Fruit fly (Drosophila melanogaster): ENCODE data around the gene Rab11.

Rab11 gene

dm6 chr3R:21073141-21073540 lies 38.1 kb upstream of the Rab11 start, which contains the start of gene r-l (continued):
- no peak for TF ChIP-seq CG6254 (GFP tag; optimal IDR thresholded peaks at IDR 0.05)
- TF ChIP-seq sens-2 (GFP tag; IDR thresholded peaks at IDR 0.05): no peak
- TF ChIP-seq CG1602 (GFP tag; optimal IDR thresholded peaks at IDR 0.05): no peak
- no peak for TF ChIP-seq gsb (GFP tag; IDR thresholded peaks at IDR 0.05)
- no peak for TF ChIP-seq CG11093 (GFP tag; IDR thresholded peaks at IDR 0.05)
- no peak for TF ChIP-seq CG2129 (GFP tag; IDR thresholded peaks at IDR 0.05; ENCODE audit: partially characterized antibody)
- TF ChIP-seq sisA (GFP tag; IDR thresholded peaks at IDR 0.05): no peak
- TF ChIP-seq wdn (GFP tag; IDR thresholded peaks at IDR 0.05): no peak
- TF ChIP-seq prd (optimal IDR thresholded peaks at IDR 0.05): no peak
- no peak for TF ChIP-seq prd (GFP tag; IDR thresholded peaks at IDR 0.05)
- TF ChIP-seq CG14860 (GFP tag; IDR thresholded peaks at IDR 0.05; ENCODE audit: partially characterized antibody): no peak
- TF ChIP-seq Lim3 (GFP tag; IDR thresholded peaks at IDR 0.05): no peak
- no peak for TF ChIP-seq repo (GFP tag; optimal IDR thresholded peaks at IDR 0.05)
- TF ChIP-seq otp (GFP tag; IDR thresholded peaks at IDR 0.05): peak; percentile 26; the same call in 1 of the 3 replicates
- no peak for TF ChIP-seq bcd (GFP tag; optimal IDR thresholded peaks at IDR 0.05)
- no peak for TF ChIP-seq trh (GFP tag; optimal IDR thresholded peaks at IDR 0.05)
- no peak for TF ChIP-seq slbo (GFP tag; IDR thresholded peaks at IDR 0.05)
- no peak for TF ChIP-seq CG9609 (GFP tag; optimal IDR thresholded peaks at IDR 0.05)
- peak; percentile 40; the same call in 1 of the 2 replicates for TF ChIP-seq Bgb (GFP tag; IDR thresholded peaks at IDR 0.05; ENCODE audit: partially characterized antibody)
- no peak; the same call in 1 of the 2 replicates for TF ChIP-seq NFAT (GFP tag; IDR thresholded peaks at IDR 0.05)
- peak; percentile 39 for TF ChIP-seq Abd-B (GFP tag; optimal IDR thresholded peaks at IDR 0.05)
- TF ChIP-seq CG32772 (GFP tag; IDR thresholded peaks at IDR 0.05): no peak
- no peak for TF ChIP-seq pan (optimal IDR thresholded peaks at IDR 0.05)
- no peak for TF ChIP-seq pan (GFP tag; optimal IDR thresholded peaks at IDR 0.05 in 1 of 2, IDR thresholded peaks at IDR 0.05 in 1 of 2)
- TF ChIP-seq CG1792 (GFP tag; optimal IDR thresholded peaks at IDR 0.05): no peak
- TF ChIP-seq BEAF-32 (GFP tag; optimal IDR thresholded peaks at IDR 0.05): peak; percentile 54
- no peak for TF ChIP-seq Hmx (GFP tag; optimal IDR thresholded peaks at IDR 0.05)
- TF ChIP-seq CG8478 (optimal IDR thresholded peaks at IDR 0.05): no peak
- no peak for TF ChIP-seq TFAM (GFP tag; optimal IDR thresholded peaks at IDR 0.05)
- no peak for TF ChIP-seq Neu2 (GFP tag; optimal IDR thresholded peaks at IDR 0.05; ENCODE audit: borderline replicate concordance)
- TF ChIP-seq ash1 (GFP tag; optimal IDR thresholded peaks at IDR 0.05): no peak
- no peak for TF ChIP-seq Oli (tag; optimal IDR thresholded peaks at IDR 0.05)
- TF ChIP-seq ab (GFP tag; optimal IDR thresholded peaks at IDR 0.05): no peak
- no peak for TF ChIP-seq CG9932 (GFP tag; IDR thresholded peaks at IDR 0.05)
- no peak for TF ChIP-seq gt (GFP tag; IDR thresholded peaks at IDR 0.05)
- TF ChIP-seq gce (GFP tag; IDR thresholded peaks at IDR 0.05): no peak
- no peak for TF ChIP-seq CG18262 (tag; optimal IDR thresholded peaks at IDR 0.05)
- TF ChIP-seq CG11695 (GFP tag; IDR thresholded peaks at IDR 0.05): no peak
- no peak for TF ChIP-seq CG9727 (GFP tag; optimal IDR thresholded peaks at IDR 0.05)
- TF ChIP-seq Side (GFP tag; optimal IDR thresholded peaks at IDR 0.05): no peak
- no peak for TF ChIP-seq ken (GFP tag; IDR thresholded peaks at IDR 0.05)
- no peak for TF ChIP-seq CG3726 (GFP tag; IDR thresholded peaks at IDR 0.05)
- no peak for TF ChIP-seq dati (GFP tag; IDR thresholded peaks at IDR 0.05)
- TF ChIP-seq bsh (GFP tag; optimal IDR thresholded peaks at IDR 0.05): no peak
- peak; percentile 39 for TF ChIP-seq CG2712 (tag; optimal IDR thresholded peaks at IDR 0.05)
- TF ChIP-seq corto (GFP tag; optimal IDR thresholded peaks at IDR 0.05): no peak
- TF ChIP-seq Dp (GFP tag; optimal IDR thresholded peaks at IDR 0.05): peak; percentile 100
- no peak for TF ChIP-seq Tbp (GFP tag; optimal IDR thresholded peaks at IDR 0.05)
- no peak for TF ChIP-seq CG32767 (GFP tag; IDR thresholded peaks at IDR 0.05)
- TF ChIP-seq CG2116 (GFP tag; optimal IDR thresholded peaks at IDR 0.05): peak; percentile 73
- no peak for TF ChIP-seq unpg (GFP tag; optimal IDR thresholded peaks at IDR 0.05)
- no peak for TF ChIP-seq scrt (GFP tag; optimal IDR thresholded peaks at IDR 0.05)
- TF ChIP-seq sqz (GFP tag; optimal IDR thresholded peaks at IDR 0.05): no peak

All from whole organism, embryonic.